Worm (Caenorhabditis elegans) whole organism, young adult: Measurements from ENCODE around the gene fbxa-134.

Source experiments
- B0261.1 ChIP-seq: sonication (generic microtip); optimal IDR thresholded peaks from 2 replicates; lab custom pipeline; 2016; ENCODE audit warnings: mild to moderate bottlenecking, missing genetic modification characterization, moderate library complexity, missing compliant biosample characterization
- B0336.3 ChIP-seq: fragments of 200-800 bp; sonication (Bioruptor generic); IDR thresholded peaks from 2 replicates; pipeline ENCODE4 v1.3.6; 2022; ENCODE audit warnings: missing genetic modification characterization, missing compliant biosample characterization
- D2030.7 ChIP-seq: fragments of 200-800 bp; sonication (Bioruptor generic); IDR thresholded peaks from 2 replicates; pipeline ENCODE4 v1.3.6; 2022; ENCODE audit warnings: missing genetic modification reagents, missing genetic modification characterization, missing compliant biosample characterization
- F10E7.11 ChIP-seq: sonication (generic microtip); optimal IDR thresholded peaks from 2 replicates; lab custom pipeline; 2017; ENCODE audit warnings: mild to moderate bottlenecking, missing genetic modification characterization, moderate library complexity, missing compliant biosample characterization
- F33H1.4 ChIP-seq: fragments of 200-800 bp; sonication (Bioruptor generic); IDR thresholded peaks from 2 replicates; pipeline ENCODE4 v1.3.6; 2022; ENCODE audit warnings: missing genetic modification reagents, missing genetic modification characterization, missing compliant biosample characterization
- F49E8.2 ChIP-seq: sonication (generic microtip); optimal IDR thresholded peaks from 3 replicates; lab custom pipeline; 2017; ENCODE audit warnings: missing genetic modification characterization, mild to moderate bottlenecking, missing compliant biosample characterization, antibody characterized with exemption, moderate library complexity; ENCODE audit not compliant: insufficient read depth
- F57A8.1 ChIP-seq: fragments of 200-800 bp; sonication (Bioruptor generic); optimal IDR thresholded peaks from 2 replicates; lab custom pipeline; 2018; ENCODE audit warnings: mild to moderate bottlenecking, missing genetic modification characterization, moderate library complexity, missing compliant biosample characterization
- Y53G8AR.9 ChIP-seq: fragments of 200-800 bp; sonication (Bioruptor generic); conservative IDR thresholded peaks from 2 replicates; pipeline ENCODE4 v1.3.6; 2022; ENCODE audit warnings: missing genetic modification reagents, missing genetic modification characterization, missing compliant biosample characterization
- ZK185.1 ChIP-seq: sonication (generic microtip); optimal IDR thresholded peaks from 2 replicates; lab custom pipeline; 2016; ENCODE audit warnings: mild to moderate bottlenecking, missing genetic modification characterization, missing compliant biosample characterization; ENCODE audit not compliant: poor library complexity, severe bottlenecking
- aptf-2 ChIP-seq: fragments of 200-800 bp; sonication (Bioruptor generic); conservative IDR thresholded peaks from 2 replicates; pipeline ENCODE4 v1.3.6; 2022; ENCODE audit warnings: missing genetic modification reagents, missing genetic modification characterization, missing compliant biosample characterization
- aptf-3 ChIP-seq: fragments of 200-800 bp; sonication (Bioruptor generic); IDR thresholded peaks from 2 replicates; pipeline ENCODE4 v1.3.6; 2022; ENCODE audit warnings: missing genetic modification characterization, missing compliant biosample characterization
- attf-5 ChIP-seq: fragments of 200-800 bp; sonication (Bioruptor generic); optimal IDR thresholded peaks from 2 replicates; lab custom pipeline; 2018; ENCODE audit warnings: mild to moderate bottlenecking, missing genetic modification characterization, missing compliant biosample characterization
- bed-1 ChIP-seq: fragments of 200-800 bp; sonication (Bioruptor generic); IDR thresholded peaks from 2 replicates; pipeline ENCODE4 v1.3.6; 2022; ENCODE audit warnings: missing genetic modification reagents, missing genetic modification characterization, missing compliant biosample characterization
- ceh-40 ChIP-seq: fragments of 200-800 bp; sonication (Bioruptor generic); IDR thresholded peaks from 2 replicates; pipeline ENCODE4 v1.3.6; 2022; ENCODE audit warnings: missing genetic modification characterization, missing compliant biosample characterization
- ceh-91 ChIP-seq: fragments of 200-800 bp; sonication (Bioruptor generic); IDR thresholded peaks from 2 replicates; pipeline ENCODE4 v1.3.6; 2022; ENCODE audit warnings: missing genetic modification reagents, missing genetic modification characterization, missing compliant biosample characterization
- dox-1 ChIP-seq: fragments of 200-800 bp; sonication (Bioruptor generic); IDR thresholded peaks from 2 replicates; pipeline ENCODE4 v1.3.6; 2022; ENCODE audit warnings: missing genetic modification reagents, missing genetic modification characterization, missing compliant biosample characterization
- dpl-1 ChIP-seq: fragments of 150-350 bp; optimal IDR thresholded peaks from 2 replicates; lab custom pipeline; 2014; ENCODE audit warnings: missing biosample characterization, missing genetic modification reagents, missing genetic modification characterization
- fkh-3 ChIP-seq: sonication (generic microtip); optimal IDR thresholded peaks from 2 replicates; lab custom pipeline; 2016; ENCODE audit warnings: mild to moderate bottlenecking, missing genetic modification characterization, missing compliant biosample characterization
- gei-17 ChIP-seq: fragments of 200-800 bp; sonication (Bioruptor generic); optimal IDR thresholded peaks from 2 replicates; lab custom pipeline; 2018; ENCODE audit warnings: mild to moderate bottlenecking, missing genetic modification characterization, missing compliant biosample characterization
- hlh-12 ChIP-seq: sonication (generic microtip); optimal IDR thresholded peaks from 2 replicates; lab custom pipeline; 2016; ENCODE audit warnings: missing genetic modification characterization, missing compliant biosample characterization
- lag-1 ChIP-seq: fragments of 200-800 bp; sonication (Bioruptor generic); IDR thresholded peaks from 2 replicates; pipeline ENCODE4 v1.3.6; 2022; ENCODE audit warnings: missing genetic modification reagents, missing genetic modification characterization, missing compliant biosample characterization
- let-607 ChIP-seq, 2 experiments: fragments of 200-800 bp in 1 of 2; sonication (Bioruptor generic) in 1 of 2; sonication (generic microtip) in 1 of 2; optimal IDR thresholded peaks; 2 replicates each; lab custom pipeline; 2016 to 2018; ENCODE audit warnings: mild to moderate bottlenecking in 2 of 2, missing compliant biosample characterization in 2 of 2, missing genetic modification characterization in 2 of 2, moderate library complexity in 2 of 2, missing genotype in 1 of 2
- lin-35 ChIP-seq, 3 experiments: fragments of 150-350 bp in 2 of 3; sonication (generic microtip) in 1 of 3; optimal IDR thresholded peaks; 2 replicates each; lab custom pipeline; 2014 to 2018; ENCODE audit warnings: missing biosample characterization in 3 of 3, missing genetic modification characterization in 3 of 3, missing genetic modification reagents in 3 of 3
- lsl-1 ChIP-seq: fragments of 200-800 bp; sonication (Bioruptor generic); optimal IDR thresholded peaks from 2 replicates; lab custom pipeline; 2018; ENCODE audit warnings: mild to moderate bottlenecking, missing genetic modification characterization, moderate library complexity, missing compliant biosample characterization
- lsy-27 ChIP-seq: sonication (generic microtip); optimal IDR thresholded peaks from 2 replicates; lab custom pipeline; 2017; ENCODE audit warnings: missing genetic modification characterization, mild to moderate bottlenecking, missing compliant biosample characterization, antibody characterized with exemption, missing genotype, borderline replicate concordance; ENCODE audit not compliant: insufficient read depth
- madf-8 ChIP-seq: fragments of 200-800 bp; sonication (Bioruptor generic); conservative IDR thresholded peaks from 2 replicates; pipeline ENCODE4 v1.3.6; 2022; ENCODE audit warnings: missing genetic modification reagents, missing genetic modification characterization, missing compliant biosample characterization
- mcd-1 ChIP-seq: fragments of 200-800 bp; sonication (Bioruptor generic); IDR thresholded peaks from 2 replicates; pipeline ENCODE4 v1.3.6; 2022; ENCODE audit warnings: missing genetic modification reagents, missing genetic modification characterization, missing compliant biosample characterization
- nhr-80 ChIP-seq: sonication (generic microtip); optimal IDR thresholded peaks from 2 replicates; lab custom pipeline; 2016; ENCODE audit warnings: missing genetic modification characterization, missing compliant biosample characterization
- nhr-90 ChIP-seq: sonication (generic microtip); optimal IDR thresholded peaks from 2 replicates; lab custom pipeline; 2016; ENCODE audit warnings: missing genotype, mild to moderate bottlenecking, missing genetic modification characterization, missing compliant biosample characterization
- rec-8 ChIP-seq, 2 experiments: sonication (generic microtip); optimal IDR thresholded peaks; 2 replicates each; lab custom pipeline; 2016; ENCODE audit warnings: mild to moderate bottlenecking in 2 of 2, missing genetic modification characterization in 2 of 2, missing genetic modification reagents in 2 of 2, missing genotype in 2 of 2, missing biosample characterization in 1 of 2, missing compliant biosample characterization in 1 of 2, moderate library complexity in 1 of 2
- repo-1 ChIP-seq: sonication (generic microtip); optimal IDR thresholded peaks from 2 replicates; lab custom pipeline; 2017; ENCODE audit warnings: mild to moderate bottlenecking, missing genetic modification characterization, missing compliant biosample characterization
- sea-2 ChIP-seq: fragments of 200-800 bp; sonication (Bioruptor generic); IDR thresholded peaks from 2 replicates; pipeline ENCODE4 v1.3.6; 2022; ENCODE audit warnings: missing genetic modification characterization, missing compliant biosample characterization
- snpc-4 ChIP-seq, 5 experiments: fragments of 150-350 bp in 1 of 5; sonication (generic microtip) in 4 of 5; optimal IDR thresholded peaks; 2 replicates each; lab custom pipeline; 2014 to 2018; ENCODE audit warnings: missing genetic modification characterization in 5 of 5, missing biosample characterization in 3 of 5, antibody characterized with exemption in 2 of 5, mild to moderate bottlenecking in 2 of 5, missing compliant biosample characterization in 2 of 5, missing genotype in 2 of 5, moderate library complexity in 2 of 5, missing genetic modification reagents in 1 of 5
- tbx-9 ChIP-seq: sonication (generic microtip); optimal IDR thresholded peaks from 2 replicates; lab custom pipeline; 2016; ENCODE audit warnings: borderline replicate concordance, missing genetic modification characterization, inconsistent platforms, missing compliant biosample characterization
- ztf-22 ChIP-seq: fragments of 200-800 bp; sonication (Bioruptor generic); optimal IDR thresholded peaks from 2 replicates; lab custom pipeline; 2018; ENCODE audit warnings: mild to moderate bottlenecking, missing genetic modification characterization, moderate library complexity, missing compliant biosample characterization

The fbxa-134 gene

ce11 chrV:17352827-17353373, at the start of gene fbxa-134, which contains the start of gene F47H4.2:
Gene fbxa-134 (minus strand): TSS chrV:17352870.
Gene F47H4.2 (plus strand): TSS chrV:17353323.
- no peak for TF ChIP-seq snpc-4 (GFP tag; optimal IDR thresholded peaks at IDR 0.05; lab: Kevin White, UChicago)
- TF ChIP-seq snpc-4 (tag; optimal IDR thresholded peaks at IDR 0.05; lab: Kevin White, UChicago), result peak in 1 of 4 experiments; percentile 53
- TF ChIP-seq D2030.7 (GFP tag; lab: Robert Waterston, UW), result no peak
- TF ChIP-seq dpl-1, result no peak
- TF ChIP-seq nhr-90, result no peak
- peak; percentile 69 for TF ChIP-seq nhr-80 (tag; lab: Kevin White, UChicago)
- TF ChIP-seq madf-8, result no peak
- no peak for TF ChIP-seq gei-17
- TF ChIP-seq F57A8.1 (GFP tag; lab: Kevin White, UChicago), result no peak
- TF ChIP-seq dox-1, result no peak; the same call in 1 of the 2 replicates
- TF ChIP-seq lsl-1 (GFP tag; lab: Kevin White, UChicago), result no peak
- TF ChIP-seq attf-5 (GFP tag; lab: Kevin White, UChicago), result peak; percentile 11
- TF ChIP-seq hlh-12 (tag; lab: Kevin White, UChicago), result no peak
- TF ChIP-seq F49E8.2 (tag; lab: Kevin White, UChicago), result no peak
- TF ChIP-seq Y53G8AR.9 (GFP tag; lab: Robert Waterston, UW), result no peak
- TF ChIP-seq aptf-3, result no peak
- TF ChIP-seq lin-35 (GFP tag; optimal IDR thresholded peaks at IDR 0.05; lab: Kevin White, UChicago), result no peak
- no peak for TF ChIP-seq mcd-1 (GFP tag; lab: Robert Waterston, UW)
- no peak for TF ChIP-seq ZK185.1 (tag; lab: Kevin White, UChicago)
- TF ChIP-seq ztf-22 (GFP tag; lab: Kevin White, UChicago), result no peak
- no peak for TF ChIP-seq fkh-3 (tag; lab: Kevin White, UChicago)
- no peak for TF ChIP-seq lsy-27 (tag; lab: Kevin White, UChicago)
- no peak for TF ChIP-seq F10E7.11 (tag; lab: Kevin White, UChicago)
- TF ChIP-seq B0261.1 (tag; lab: Kevin White, UChicago), result no peak

- TF ChIP-seq let-607 (tag; optimal IDR thresholded peaks at IDR 0.05; lab: Kevin White, UChicago), result no peak
- TF ChIP-seq lsy-27 (tag; lab: Kevin White, UChicago), result no peak
- TF ChIP-seq, all 124 proteins: peak for 0
Measured at ce11 chrV:17395374-17395773, 42.7 kb upstream of the fbxa-134 start, which contains the start of gene srh-120. Gene srh-120 (plus strand): TSS chrV:17395674.

ce11 chrV:17379932-17380331, 27.3 kb upstream of the fbxa-134 start, which contains the start of gene Y20C6A.4:
Gene Y20C6A.4 (plus strand): TSS chrV:17380232.
- TF ChIP-seq bed-1, result no peak
- TF ChIP-seq tbx-9 (tag; lab: Kevin White, UChicago), result no peak
- no peak for TF ChIP-seq gei-17
- no peak for TF ChIP-seq B0336.3 (GFP tag; lab: Robert Waterston, UW)
- no peak for TF ChIP-seq ceh-91 (GFP tag; lab: Robert Waterston, UW)
- no peak for TF ChIP-seq aptf-2 (GFP tag; lab: Robert Waterston, UW)
- TF ChIP-seq madf-8, result no peak
- no peak for TF ChIP-seq lsl-1 (GFP tag; lab: Kevin White, UChicago)
- TF ChIP-seq lag-1 (GFP tag; lab: Robert Waterston, UW), result no peak
- TF ChIP-seq rec-8 (tag; optimal IDR thresholded peaks at IDR 0.05; lab: Kevin White, UChicago), result no peak
- TF ChIP-seq F33H1.4, result no peak
- TF ChIP-seq repo-1 (tag; lab: Kevin White, UChicago), result no peak
- no peak for TF ChIP-seq ceh-40 (GFP tag; lab: Robert Waterston, UW)
- no peak for TF ChIP-seq sea-2 (GFP tag; lab: Robert Waterston, UW)
